Worm (Caenorhabditis elegans): ENCODE measurements around the gene sru-3.

ce11 chrIV:9486779-9487178 is 9.6 kb upstream of the sru-3 start:
- TF ChIP-seq zag-1 (tag; optimal IDR thresholded peaks at IDR 0.05) (no peak), mdl-1 (tag; optimal IDR thresholded peaks at IDR 0.05) (no peak), aha-1 (tag; optimal IDR thresholded peaks at IDR 0.05) (no peak), sox-4 (tag; optimal IDR thresholded peaks at IDR 0.05) (no peak), unc-130 (tag; optimal IDR thresholded peaks at IDR 0.05) (no peak), hlh-17 (GFP tag; optimal IDR thresholded peaks at IDR 0.05; ENCODE audit: borderline replicate concordance) (no peak), pqm-1 (tag; optimal IDR thresholded peaks at IDR 0.05) (no peak), nhr-84 (tag; optimal IDR thresholded peaks at IDR 0.05) (no peak), lin-39 (tag; optimal IDR thresholded peaks at IDR 0.05) (no peak), tbx-2 (tag; optimal IDR thresholded peaks at IDR 0.05) (no peak), fkh-10 (GFP tag; optimal IDR thresholded peaks at IDR 0.05) (no peak), egl-27 (tag; optimal IDR thresholded peaks at IDR 0.05) (no peak), nhr-12 (tag; optimal IDR thresholded peaks at IDR 0.05) (no peak), lin-15B (tag; optimal IDR thresholded peaks at IDR 0.05) (no peak)
